Worm (Caenorhabditis elegans) whole organism, L2 larva: ENCODE measurements around the gene Y66C5A.2.

Experiments used
- ama-1 ChIP-seq: fragments of 150-350 bp; optimal IDR thresholded peaks from 2 replicates; lab custom pipeline; 2018; ENCODE audit warnings: inconsistent platforms
- mbf-1 ChIP-seq: sonication (generic microtip); optimal IDR thresholded peaks from 2 replicates; lab custom pipeline; 2017; ENCODE audit warnings: missing biosample characterization, missing genetic modification characterization
- mdl-1 ChIP-seq, 2 experiments: fragments of 150-350 bp in 1 of 2; sonication (generic microtip) in 1 of 2; optimal IDR thresholded peaks; 2 replicates each; lab custom pipeline; 2017; ENCODE audit warnings: missing biosample characterization in 2 of 2, missing genetic modification characterization in 2 of 2
- nhr-11 ChIP-seq: fragments of 150-350 bp; optimal IDR thresholded peaks from 2 replicates; lab custom pipeline; 2014; ENCODE audit warnings: missing biosample characterization, missing genetic modification characterization
- nhr-25 ChIP-seq: fragments of 150-350 bp; sonication (generic microtip); optimal IDR thresholded peaks from 3 replicates; lab custom pipeline; 2014; ENCODE audit warnings: missing biosample characterization, missing genetic modification characterization
- skn-1 ChIP-seq: sonication (generic microtip); optimal IDR thresholded peaks from 2 replicates; lab custom pipeline; 2017; ENCODE audit warnings: missing biosample characterization, missing genetic modification characterization
- snpc-4 ChIP-seq: fragments of 150-350 bp; optimal IDR thresholded peaks from 2 replicates; lab custom pipeline; 2014; ENCODE audit warnings: missing biosample characterization, missing genetic modification characterization
- unc-62 ChIP-seq: fragments of 150-350 bp; optimal IDR thresholded peaks from 2 replicates; lab custom pipeline; 2014; ENCODE audit warnings: missing biosample characterization, missing genetic modification reagents, missing genetic modification characterization
- ztf-1 ChIP-seq: fragments of 200-800 bp; sonication (Bioruptor generic); conservative IDR thresholded peaks from 2 replicates; pipeline ENCODE4 v1.3.6; 2022; ENCODE audit warnings: missing genetic modification characterization, missing compliant biosample characterization
- ztf-11 ChIP-seq: sonication (generic microtip); optimal IDR thresholded peaks from 2 replicates; lab custom pipeline; 2017; ENCODE audit warnings: missing biosample characterization, missing genetic modification characterization

- TF ChIP-seq nhr-25 (peak; percentile 33), unc-62 (GFP tag; lab: Kevin White, UChicago) (no peak), ztf-1 (GFP tag; lab: Robert Waterston, UW) (no peak), ztf-11 (tag; lab: Kevin White, UChicago) (no peak), ama-1 (lab: Kevin White, UChicago) (no peak), mdl-1 (tag; optimal IDR thresholded peaks at IDR 0.05; lab: Kevin White, UChicago) (no peak), nhr-11 (no peak), skn-1 (no peak), snpc-4 (tag; lab: Kevin White, UChicago) (no peak), mbf-1 (tag; lab: Kevin White, UChicago) (no peak)
Measured at ce11 chrX:14503282-14503681, 42.8 kb downstream of the Y66C5A.2 start.
